Fruit fly (Drosophila melanogaster): ENCODE results near the gene Six4.
A peak's percentile ranks its signal among the peaks of the same experiment; 100 is the strongest.

The Six4 gene

DNA sequence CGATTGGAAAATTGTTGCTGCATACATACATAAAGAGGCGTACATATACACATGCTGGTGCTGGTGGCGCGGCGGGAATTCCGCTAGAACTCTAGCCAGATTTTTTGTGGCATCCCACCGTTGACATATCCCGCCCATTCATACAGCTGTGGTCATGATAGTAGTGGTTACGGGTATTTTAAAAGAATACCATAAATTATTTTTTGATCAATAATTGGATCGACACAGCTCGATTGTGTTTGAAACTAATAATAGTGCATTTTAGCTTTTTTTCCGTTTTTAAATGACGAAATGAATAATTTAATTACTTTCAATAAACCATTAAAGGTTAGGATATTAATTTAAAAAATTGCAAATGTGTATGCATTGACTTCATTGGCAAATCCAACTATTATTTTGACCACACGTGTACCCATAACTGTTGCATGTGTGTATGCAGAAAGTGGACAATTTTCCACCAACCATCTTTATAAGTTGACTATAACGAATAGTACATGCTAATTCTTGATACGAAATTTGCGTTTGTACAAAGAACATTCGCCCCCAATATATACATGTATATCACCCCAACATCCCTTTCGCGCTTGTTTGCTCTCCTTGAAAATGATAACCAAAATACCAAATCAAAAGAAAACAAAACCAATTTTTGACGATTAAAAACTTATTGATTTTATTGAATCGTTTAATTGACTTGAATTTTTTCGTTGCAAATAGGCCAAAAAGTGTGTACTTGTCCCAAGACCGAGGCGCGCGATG, 20.5 kb downstream of the Six4 start (continued):
- TF ChIP-seq sens-2 (GFP tag; IDR thresholded peaks at IDR 0.05) (peak; percentile 58), tap (tag; optimal IDR thresholded peaks at IDR 0.05) (no peak), CG3726 (GFP tag; IDR thresholded peaks at IDR 0.05) (0 out of 3 replicates have a peak, but pooled peaks have one; percentile 11), CG17802 (tag; optimal IDR thresholded peaks at IDR 0.05) (peak; percentile 46), CG8765 (GFP tag; IDR thresholded peaks at IDR 0.05) (no peak), Ssrp (tag; optimal IDR thresholded peaks at IDR 0.05) (peak; percentile 73), dpn (GFP tag; optimal IDR thresholded peaks at IDR 0.05) (peak; percentile 53 to 73), CG16813 (GFP tag; IDR thresholded peaks at IDR 0.05; ENCODE audit: partially characterized antibody) (no peak), psq (GFP tag; optimal IDR thresholded peaks at IDR 0.05) (no peak), gsb-n (tag; optimal IDR thresholded peaks at IDR 0.05) (peak; percentile 77), Doc3 (GFP tag; IDR thresholded peaks at IDR 0.05; ENCODE audit: partially characterized antibody) (no peak), Dek (tag; optimal IDR thresholded peaks at IDR 0.05) (peak; percentile 78), br (optimal IDR thresholded peaks at IDR 0.05) (no peak), CG2678 (tag; optimal IDR thresholded peaks at IDR 0.05) (peak; percentile 84), CG18599 (GFP tag; optimal IDR thresholded peaks at IDR 0.05) (peak; percentile 81), chif (GFP tag; optimal IDR thresholded peaks at IDR 0.05) (peak; percentile 70 to 71), Oaz (GFP tag; IDR thresholded peaks at IDR 0.05) (peak; percentile 59; the same call in 1 of the 2 replicates), CG12299 (tag; optimal IDR thresholded peaks at IDR 0.05) (peak; percentile 80), Hr39 (optimal IDR thresholded peaks at IDR 0.05) (no peak), CG10959 (GFP tag; IDR thresholded peaks at IDR 0.05) (peak; percentile 65), ase (GFP tag; IDR thresholded peaks at IDR 0.05) (peak; percentile 81; the same call in 2 of the 3 replicates), dmrt11E (tag; optimal IDR thresholded peaks at IDR 0.05) (peak; percentile 70), CG15601 (tag; optimal IDR thresholded peaks at IDR 0.05) (peak; percentile 55), onecut (GFP tag; IDR thresholded peaks at IDR 0.05) (peak; percentile 81), GATAe (GFP tag; conservative IDR thresholded peaks at IDR 0.05) (no peak), bowl (GFP tag; IDR thresholded peaks at IDR 0.05) (peak; percentile 74), CG11456 (GFP tag; IDR thresholded peaks at IDR 0.05) (peak; percentile 83), Opbp (GFP tag; IDR thresholded peaks at IDR 0.05; ENCODE audit: partially characterized antibody) (0 out of 3 replicates have a peak, but pooled peaks have one; percentile 22), CG8478 (optimal IDR thresholded peaks at IDR 0.05) (no peak), CG32772 (GFP tag; IDR thresholded peaks at IDR 0.05) (peak; percentile 66; the same call in 1 of the 2 replicates), CG7987 (GFP tag; optimal IDR thresholded peaks at IDR 0.05) (peak; percentile 43), Adf1 (GFP tag; IDR thresholded peaks at IDR 0.05) (0 out of 2 replicates have a peak, but pooled peaks have one; percentile 21), gem (tag; optimal IDR thresholded peaks at IDR 0.05) (peak; percentile 88), seq (GFP tag; IDR thresholded peaks at IDR 0.05) (peak; percentile 78), CG3065 (GFP tag; optimal IDR thresholded peaks at IDR 0.05) (peak; percentile 82), Dad (GFP tag; optimal IDR thresholded peaks at IDR 0.05) (peak; percentile 69), Hr51 (GFP tag; optimal IDR thresholded peaks at IDR 0.05) (peak; percentile 37 to 85), Lim3 (GFP tag; IDR thresholded peaks at IDR 0.05) (no peak), CkIIα-i1 (GFP tag; IDR thresholded peaks at IDR 0.05) (no peak), CG11560 (tag; IDR thresholded peaks at IDR 0.05) (peak; percentile 38; the same call in 1 of the 3 replicates), maf-S (GFP tag; optimal IDR thresholded peaks at IDR 0.05) (peak; percentile 65), Ets65A (GFP tag) (peak; percentile 72), Mes4 (GFP tag; optimal IDR thresholded peaks at IDR 0.05) (peak; percentile 24), CG18619 (GFP tag; optimal IDR thresholded peaks at IDR 0.05) (peak; percentile 74), jumu (GFP tag; optimal IDR thresholded peaks at IDR 0.05) (peak; percentile 67), CG1647 (GFP tag; optimal IDR thresholded peaks at IDR 0.05) (peak; percentile 46), CG2712 (tag; optimal IDR thresholded peaks at IDR 0.05) (peak; percentile 84), Xrp1 (GFP tag; IDR thresholded peaks at IDR 0.05) (peak; percentile 87), Sox102F (GFP tag; optimal IDR thresholded peaks at IDR 0.05) (peak; percentile 84), CG11695 (GFP tag; IDR thresholded peaks at IDR 0.05) (peak; percentile 89)

Measured in whole organism, embryonic.